Worm (Caenorhabditis elegans) whole organism, L4 larva: ENCODE results near the gene shpk-1.

ENCODE experiments used
- D1046.2 ChIP-seq: fragments of 200-800 bp; sonication (Bioruptor generic); IDR thresholded peaks from 2 replicates; pipeline ENCODE4 v1.3.6; 2022; ENCODE audit warnings: missing genetic modification characterization, missing compliant biosample characterization
- F10B5.3 ChIP-seq: sonication (generic microtip); optimal IDR thresholded peaks from 2 replicates; lab custom pipeline; 2016; ENCODE audit warnings: mild to moderate bottlenecking, missing genetic modification characterization, missing compliant biosample characterization
- F26F4.8 ChIP-seq: fragments of 200-800 bp; sonication (Bioruptor generic); conservative IDR thresholded peaks from 2 replicates; pipeline ENCODE4 v1.3.6; 2022; ENCODE audit warnings: missing genetic modification characterization, missing compliant biosample characterization
- F37D6.2 ChIP-seq: sonication (generic microtip); optimal IDR thresholded peaks from 2 replicates; lab custom pipeline; 2016; ENCODE audit warnings: mild to moderate bottlenecking, missing genetic modification characterization, missing compliant biosample characterization
- F49E8.2 ChIP-seq: sonication (generic microtip); optimal IDR thresholded peaks from 2 replicates; lab custom pipeline; 2016; ENCODE audit warnings: missing compliant biosample characterization, mild to moderate bottlenecking, missing genetic modification characterization, borderline replicate concordance
- R02D3.7 ChIP-seq: fragments of 150-350 bp; sonication (generic microtip); optimal IDR thresholded peaks from 3 replicates; lab custom pipeline; 2014; ENCODE audit warnings: missing biosample characterization, missing genetic modification characterization
- T20F7.1 ChIP-seq: fragments of 200-800 bp; sonication (Bioruptor generic); optimal IDR thresholded peaks from 2 replicates; lab custom pipeline; 2018; ENCODE audit warnings: mild to moderate bottlenecking, missing genetic modification characterization, missing compliant biosample characterization
- T26A8.4 ChIP-seq: fragments of 200-800 bp; sonication (Bioruptor generic); IDR thresholded peaks from 2 replicates; pipeline ENCODE4 v1.3.6; 2022; ENCODE audit warnings: missing genetic modification characterization, missing compliant biosample characterization
- ZK337.2 ChIP-seq: fragments of 200-800 bp; sonication (Bioruptor generic); IDR thresholded peaks from 2 replicates; pipeline ENCODE4 v1.3.6; 2022; ENCODE audit warnings: missing genetic modification reagents, missing genetic modification characterization, missing compliant biosample characterization
- aha-1 ChIP-seq: fragments of 150-350 bp; peaks from one replicate; lab custom pipeline; 2014; ENCODE audit warnings: missing biosample characterization, missing genetic modification characterization
- aly-2 ChIP-seq: sonication (generic microtip); optimal IDR thresholded peaks from 2 replicates; lab custom pipeline; 2018; ENCODE audit warnings: missing biosample characterization, missing genetic modification characterization
- ama-1 ChIP-seq: fragments of 150-350 bp; optimal IDR thresholded peaks from 2 replicates; lab custom pipeline; 2014; ENCODE audit warnings: inconsistent platforms, mixed read lengths
- attf-4 ChIP-seq: sonication (generic microtip); optimal IDR thresholded peaks from 3 replicates; lab custom pipeline; 2017; ENCODE audit warnings: missing biosample characterization, missing genetic modification characterization
- ceh-20 ChIP-seq: fragments of 200-800 bp; sonication (Bioruptor generic); IDR thresholded peaks from 2 replicates; pipeline ENCODE4 v1.3.6; 2022; ENCODE audit warnings: missing genetic modification reagents, missing genetic modification characterization, missing compliant biosample characterization
- daf-12 ChIP-seq: fragments of 150-350 bp; optimal IDR thresholded peaks from 2 replicates; lab custom pipeline; 2014; ENCODE audit warnings: missing biosample characterization, missing genetic modification reagents, missing genetic modification characterization
- daf-16 ChIP-seq, 3 experiments: sonication (generic microtip); optimal IDR thresholded peaks; 2 replicates each; lab custom pipeline; 2016 to 2017; ENCODE audit warnings: missing genetic modification characterization in 3 of 3, missing genetic modification reagents in 3 of 3, mild to moderate bottlenecking in 2 of 3, missing compliant biosample characterization in 2 of 3, missing biosample characterization in 1 of 3, moderate library complexity in 1 of 3
- daf-8 ChIP-seq: fragments of 200-800 bp; sonication (Bioruptor generic); IDR thresholded peaks from 2 replicates; pipeline ENCODE4 v1.3.6; 2022; ENCODE audit warnings: missing genetic modification characterization, missing compliant biosample characterization
- egl-43 ChIP-seq: fragments of 200-800 bp; sonication (Bioruptor generic); IDR thresholded peaks from 2 replicates; pipeline ENCODE4 v1.3.6; 2022; ENCODE audit warnings: missing genetic modification reagents, missing genetic modification characterization, missing compliant biosample characterization
- hlh-30 ChIP-seq: sonication (generic microtip); optimal IDR thresholded peaks from 2 replicates; lab custom pipeline; 2017; ENCODE audit warnings: antibody characterized with exemption, mild to moderate bottlenecking, missing genetic modification characterization, missing compliant biosample characterization; ENCODE audit not compliant: insufficient read depth
- jun-1 ChIP-seq: fragments of 150-350 bp; optimal IDR thresholded peaks from 2 replicates; lab custom pipeline; 2014; ENCODE audit warnings: missing biosample characterization, missing genetic modification reagents, missing genetic modification characterization
- lin-13 ChIP-seq: fragments of 150-350 bp; optimal IDR thresholded peaks from 2 replicates; lab custom pipeline; 2014; ENCODE audit warnings: missing biosample characterization, missing genetic modification reagents, missing genetic modification characterization
- lin-15B ChIP-seq: fragments of 150-350 bp; sonication (generic microtip); optimal IDR thresholded peaks from 3 replicates; lab custom pipeline; 2014; ENCODE audit warnings: missing biosample characterization, missing genetic modification characterization
- lin-29 ChIP-seq: fragments of 200-800 bp; sonication (Bioruptor generic); IDR thresholded peaks from 2 replicates; pipeline ENCODE4 v1.3.6; 2022; ENCODE audit warnings: missing genetic modification reagents, missing genetic modification characterization, missing compliant biosample characterization
- lir-3 ChIP-seq: sonication (generic microtip); optimal IDR thresholded peaks from 2 replicates; lab custom pipeline; 2016; ENCODE audit warnings: mild to moderate bottlenecking, missing genetic modification characterization, missing compliant biosample characterization
- lsy-2 ChIP-seq, 2 experiments: fragments of 150-350 bp in 1 of 2; sonication (generic microtip) in 1 of 2; optimal IDR thresholded peaks; 2 replicates each; lab custom pipeline; 2014 to 2017; ENCODE audit warnings: missing biosample characterization in 2 of 2, missing genetic modification characterization in 2 of 2
- madf-5 ChIP-seq, 2 experiments: fragments of 200-800 bp; sonication (Bioruptor generic); IDR thresholded peaks; 2 replicates each; pipeline ENCODE4 v1.3.6; 2022; ENCODE audit warnings: missing compliant biosample characterization in 2 of 2, missing genetic modification characterization in 2 of 2
- madf-9 ChIP-seq: fragments of 200-800 bp; sonication (Bioruptor generic); conservative IDR thresholded peaks from 2 replicates; pipeline ENCODE4 v1.3.6; 2022; ENCODE audit warnings: missing genetic modification reagents, missing genetic modification characterization, missing compliant biosample characterization
- mdt-29 ChIP-seq: fragments of 200-800 bp; sonication (Bioruptor generic); IDR thresholded peaks from 2 replicates; pipeline ENCODE4 v1.3.6; 2022; ENCODE audit warnings: missing genetic modification reagents, missing genetic modification characterization, missing compliant biosample characterization
- mep-1 ChIP-seq: fragments of 150-350 bp; sonication (generic microtip); optimal IDR thresholded peaks from 3 replicates; lab custom pipeline; 2014; ENCODE audit warnings: missing biosample characterization, missing genetic modification characterization
- mxl-2 ChIP-seq: fragments of 200-800 bp; sonication (Bioruptor generic); conservative IDR thresholded peaks from 2 replicates; pipeline ENCODE4 v1.3.6; 2022; ENCODE audit warnings: missing genetic modification reagents, missing genetic modification characterization, missing compliant biosample characterization
- nhr-10 ChIP-seq: fragments of 150-350 bp; optimal IDR thresholded peaks from 2 replicates; lab custom pipeline; 2014; ENCODE audit warnings: missing biosample characterization, missing genetic modification characterization
- nhr-102 ChIP-seq: sonication (generic microtip); optimal IDR thresholded peaks from 2 replicates; lab custom pipeline; 2016; ENCODE audit warnings: mild to moderate bottlenecking, missing genetic modification characterization, moderate library complexity, missing compliant biosample characterization
- nhr-11 ChIP-seq: fragments of 150-350 bp; optimal IDR thresholded peaks from 2 replicates; lab custom pipeline; 2014; ENCODE audit warnings: missing biosample characterization, missing genetic modification characterization
- nhr-42 ChIP-seq: fragments of 200-800 bp; sonication (Bioruptor generic); IDR thresholded peaks from 2 replicates; pipeline ENCODE4 v1.3.6; 2022; ENCODE audit warnings: missing genetic modification characterization, missing compliant biosample characterization
- nhr-48 ChIP-seq: sonication (generic microtip); optimal IDR thresholded peaks from 2 replicates; lab custom pipeline; 2016; ENCODE audit warnings: mild to moderate bottlenecking, missing genetic modification characterization, missing compliant biosample characterization
- pqm-1 ChIP-seq: sonication (generic microtip); optimal IDR thresholded peaks from 2 replicates; lab custom pipeline; 2017; ENCODE audit warnings: missing biosample characterization, missing genetic modification characterization
- saeg-2 ChIP-seq: fragments of 200-800 bp; sonication (Bioruptor generic); IDR thresholded peaks from 2 replicates; pipeline ENCODE4 v1.3.6; 2022; ENCODE audit warnings: missing genetic modification reagents, missing genetic modification characterization, missing compliant biosample characterization
- spr-1 ChIP-seq: sonication (generic microtip); optimal IDR thresholded peaks from 2 replicates; lab custom pipeline; 2016; ENCODE audit warnings: mild to moderate bottlenecking, missing genetic modification characterization, missing compliant biosample characterization
- spr-3 ChIP-seq: fragments of 200-800 bp; sonication (Bioruptor generic); optimal IDR thresholded peaks from 2 replicates; lab custom pipeline; 2018; ENCODE audit warnings: mild to moderate bottlenecking, missing genetic modification characterization, missing compliant biosample characterization
- unc-62 ChIP-seq, 3 experiments: fragments of 150-350 bp in 1 of 3; sonication (generic microtip); optimal IDR thresholded peaks in 2 of 3; peaks in 1 of 3; 1 replicate in 1 of 3; 2 replicates in 2 of 3; lab custom pipeline; 2014 to 2017; ENCODE audit warnings: missing biosample characterization in 3 of 3, missing genetic modification characterization in 3 of 3, missing genetic modification reagents in 3 of 3, missing genotype in 1 of 3
- zfp-2 ChIP-seq: sonication (generic microtip); optimal IDR thresholded peaks from 2 replicates; lab custom pipeline; 2016; ENCODE audit warnings: mild to moderate bottlenecking, missing genetic modification characterization, missing compliant biosample characterization
- zip-2 ChIP-seq: fragments of 150-350 bp; optimal IDR thresholded peaks from 2 replicates; lab custom pipeline; 2014; ENCODE audit warnings: missing biosample characterization, missing genetic modification characterization

Gene shpk-1

ce11 chrIII:13640869-13641268 is 33.0 kb downstream of the shpk-1 start:
- TF ChIP-seq nhr-10 (tag; lab: Kevin White, UChicago), result no peak
- TF ChIP-seq lin-13 (GFP tag; lab: Kevin White, UChicago), result no peak
- no peak for TF ChIP-seq madf-5 (GFP tag; IDR thresholded peaks at IDR 0.05; lab: Robert Waterston, UW)
- TF ChIP-seq F49E8.2 (tag; lab: Kevin White, UChicago), result no peak
- TF ChIP-seq spr-3 (GFP tag; lab: Kevin White, UChicago), result no peak
- TF ChIP-seq R02D3.7, result no peak
- no peak for TF ChIP-seq zfp-2 (tag; lab: Kevin White, UChicago)
- no peak for TF ChIP-seq zip-2 (tag; lab: Kevin White, UChicago)
- TF ChIP-seq egl-43 (GFP tag; lab: Robert Waterston, UW), result no peak
- no peak for TF ChIP-seq aha-1 (tag; lab: Kevin White, UChicago)
- no peak for TF ChIP-seq pqm-1 (tag; lab: Kevin White, UChicago)
- TF ChIP-seq nhr-102 (tag; lab: Kevin White, UChicago), result no peak
- no peak for TF ChIP-seq ceh-20 (GFP tag; lab: Robert Waterston, UW)
- no peak for TF ChIP-seq lsy-2 (tag; optimal IDR thresholded peaks at IDR 0.05; lab: Kevin White, UChicago)
- no peak for TF ChIP-seq madf-9 (GFP tag; lab: Robert Waterston, UW)
- no peak for TF ChIP-seq mxl-2
- no peak for TF ChIP-seq lin-29 (GFP tag; lab: Robert Waterston, UW)
- no peak for TF ChIP-seq nhr-48
- TF ChIP-seq lir-3 (tag; lab: Kevin White, UChicago), result no peak
- no peak for TF ChIP-seq ama-1 (lab: Kevin White, UChicago)

DNA sequence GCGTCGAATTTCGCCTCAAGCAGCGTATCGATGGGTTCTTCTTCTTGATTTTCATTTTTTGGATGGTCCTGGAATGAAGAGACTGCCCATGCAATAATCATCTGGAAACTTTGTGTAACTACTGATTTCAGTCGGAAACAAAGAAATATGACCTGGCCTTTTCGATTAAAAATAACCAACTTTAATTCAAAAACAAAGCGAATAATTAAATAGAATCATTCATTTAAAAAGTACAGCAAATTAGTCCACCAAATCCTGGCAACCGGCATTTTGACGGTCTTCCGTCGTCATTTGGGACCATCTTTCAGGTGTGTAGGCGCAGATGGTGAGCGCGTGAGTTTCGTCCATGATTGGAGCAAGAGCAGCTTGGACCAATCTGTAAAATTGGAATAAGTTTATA is 33.8 kb downstream of the shpk-1 start, which contains the start of gene acbp-5:
Gene acbp-5, minus strand, starts transcription at position 101 of the 400 bp plus-strand sequence.
- TF ChIP-seq nhr-11 (tag; lab: Kevin White, UChicago), result no peak
- TF ChIP-seq attf-4 (tag; lab: Kevin White, UChicago), result no peak
- TF ChIP-seq F37D6.2 (tag; lab: Kevin White, UChicago), result no peak
- no peak for TF ChIP-seq hlh-30 (tag; lab: Kevin White, UChicago)
- no peak for TF ChIP-seq mep-1 (tag; lab: Kevin White, UChicago)
- TF ChIP-seq ZK337.2 (GFP tag; lab: Robert Waterston, UW), result no peak
- no peak for TF ChIP-seq saeg-2 (GFP tag; lab: Robert Waterston, UW)
- no peak for TF ChIP-seq nhr-102 (tag; lab: Kevin White, UChicago)

ce11 chrIII:13642227-13642626 is 34.4 kb downstream of the shpk-1 start, which contains the start of gene T12D8.10:
Gene T12D8.10 (minus strand): TSS chrIII:13642327.
- no peak for TF ChIP-seq ZK337.2 (GFP tag; lab: Robert Waterston, UW)
- no peak for TF ChIP-seq spr-1 (tag; lab: Kevin White, UChicago)
- TF ChIP-seq mdt-29 (GFP tag; lab: Robert Waterston, UW), result no peak
- TF ChIP-seq jun-1, result no peak
- TF ChIP-seq zfp-2 (tag; lab: Kevin White, UChicago), result no peak
- no peak for TF ChIP-seq F10B5.3 (tag; lab: Kevin White, UChicago)
- no peak for TF ChIP-seq nhr-10 (tag; lab: Kevin White, UChicago)
- TF ChIP-seq R02D3.7, result no peak
- no peak for TF ChIP-seq F26F4.8 (GFP tag; lab: Robert Waterston, UW)
- TF ChIP-seq aly-2, result no peak
- TF ChIP-seq unc-62 (GFP tag; optimal IDR thresholded peaks at IDR 0.05 in 1 of 2; lab: Kevin White, UChicago), result no peak
- TF ChIP-seq unc-62 (tag; optimal IDR thresholded peaks at IDR 0.05; lab: Kevin White, UChicago), result no peak
- no peak for TF ChIP-seq lin-15B
- TF ChIP-seq daf-12 (tag; lab: Kevin White, UChicago), result no peak
- no peak for TF ChIP-seq nhr-42
- no peak for TF ChIP-seq lsy-2 (tag; optimal IDR thresholded peaks at IDR 0.05; lab: Kevin White, UChicago)
- no peak for TF ChIP-seq daf-8
- no peak for TF ChIP-seq D1046.2 (GFP tag; lab: Robert Waterston, UW)
- no peak for TF ChIP-seq T20F7.1 (GFP tag; lab: Kevin White, UChicago)
- no peak for TF ChIP-seq T26A8.4 (GFP tag; lab: Robert Waterston, UW)
- no peak for TF ChIP-seq daf-16 (GFP tag; optimal IDR thresholded peaks at IDR 0.05; lab: Kevin White, UChicago)
- TF ChIP-seq daf-16 (tag; optimal IDR thresholded peaks at IDR 0.05; lab: Kevin White, UChicago), result no peak
